Worm (Caenorhabditis elegans): ENCODE results near the gene ssu-1.

DNA sequence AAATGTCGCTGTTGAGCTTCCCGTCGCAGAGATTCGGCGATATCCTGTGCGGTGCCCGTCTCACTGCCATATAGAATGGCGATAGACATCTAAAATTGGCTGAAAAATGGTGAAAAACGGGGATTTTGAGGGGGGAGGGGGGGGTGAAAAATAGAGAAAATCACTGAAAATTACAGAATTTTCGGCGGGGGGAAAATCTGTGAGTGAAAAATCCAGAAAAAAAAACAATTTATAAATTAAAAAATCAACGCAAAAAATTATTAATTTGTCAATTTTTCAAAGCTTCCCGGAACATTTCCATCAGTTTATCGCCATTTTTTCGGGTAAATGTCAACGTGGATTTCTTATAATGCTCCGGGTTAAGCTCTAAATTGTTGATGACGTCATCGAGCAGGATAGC lies 45.4 kb downstream of the ssu-1 start, which contains the start of gene fre-1:
- TF ChIP-seq ceh-28 (tag; optimal IDR thresholded peaks at IDR 0.05): no peak
- no peak for TF ChIP-seq pqm-1 (tag; optimal IDR thresholded peaks at IDR 0.05)
- TF ChIP-seq fos-1 (tag; optimal IDR thresholded peaks at IDR 0.05): no peak

All from whole organism, L3 larva.